Fruit fly (Drosophila melanogaster): Measurements from ENCODE around the gene CG5274.

Gene CG5274

dm6 chr3L:20441632-20442469, 14.4 kb upstream of the CG5274 start, which contains the start of gene CG5910 (continued):
- TF ChIP-seq Xrp1 (GFP tag; IDR thresholded peaks at IDR 0.05) (peak; percentile 84), her (GFP tag; optimal IDR thresholded peaks at IDR 0.05) (no peak), Ssrp (tag; optimal IDR thresholded peaks at IDR 0.05) (peak; percentile 92), Stat92E (GFP tag; optimal IDR thresholded peaks at IDR 0.05) (peak in 1 of 3 experiments; percentile 7), CG18764 (GFP tag; optimal IDR thresholded peaks at IDR 0.05) (peak; percentile 63), CG8089 (GFP tag; optimal IDR thresholded peaks at IDR 0.05) (peak; percentile 2), row (GFP tag; IDR thresholded peaks at IDR 0.05) (peak; percentile 84), HLHmδ (GFP tag; optimal IDR thresholded peaks at IDR 0.05) (no peak), CG34422 (GFP tag; IDR thresholded peaks at IDR 0.05) (peak; percentile 24; the same call in 1 of the 3 replicates), CG4404 (GFP tag; IDR thresholded peaks at IDR 0.05) (no peak; the same call in none of the 2 replicates), phol (tag; optimal IDR thresholded peaks at IDR 0.05) (peak; percentile 93), CG4730 (GFP tag; IDR thresholded peaks at IDR 0.05) (peak; percentile 68), CG3726 (GFP tag; IDR thresholded peaks at IDR 0.05) (peak; percentile 68; the same call in 2 of the 3 replicates), Oli (tag; optimal IDR thresholded peaks at IDR 0.05) (peak; percentile 94), usp (GFP tag; optimal IDR thresholded peaks at IDR 0.05) (no peak), Sox100B (GFP tag; optimal IDR thresholded peaks at IDR 0.05) (peak; percentile 93), tgo (GFP tag; IDR thresholded peaks at IDR 0.05) (peak; percentile 78), GATAe (GFP tag; conservative IDR thresholded peaks at IDR 0.05) (0 out of 2 replicates have a peak, but pooled peaks have one; percentile 23), CG9727 (GFP tag; optimal IDR thresholded peaks at IDR 0.05) (peak; percentile 95), Vsx1 (GFP tag; optimal IDR thresholded peaks at IDR 0.05) (no peak), Dip3 (GFP tag; optimal IDR thresholded peaks at IDR 0.05) (no peak), tap (tag; optimal IDR thresholded peaks at IDR 0.05) (peak; percentile 85), kay (GFP tag; optimal IDR thresholded peaks at IDR 0.05) (peak; percentile 70), Doc2 (GFP tag; IDR thresholded peaks at IDR 0.05) (no peak), CG15601 (tag; optimal IDR thresholded peaks at IDR 0.05) (peak; percentile 90), CG15514 (GFP tag; optimal IDR thresholded peaks at IDR 0.05) (peak; percentile 76), CG8281 (tag; optimal IDR thresholded peaks at IDR 0.05) (peak; percentile 67), zf30C (GFP tag; optimal IDR thresholded peaks at IDR 0.05) (peak; percentile 87), hth (optimal IDR thresholded peaks at IDR 0.05) (no peak), p53 (GFP tag; optimal IDR thresholded peaks at IDR 0.05) (no peak), crol (GFP tag; IDR thresholded peaks at IDR 0.05) (no peak), Sry-β (GFP tag; optimal IDR thresholded peaks at IDR 0.05) (no peak), CG13775 (GFP tag; optimal IDR thresholded peaks at IDR 0.05) (peak; percentile 88), CG30020 (tag; optimal IDR thresholded peaks at IDR 0.05) (peak; percentile 70), Hmx (GFP tag; optimal IDR thresholded peaks at IDR 0.05) (no peak), ewg (GFP tag; optimal IDR thresholded peaks at IDR 0.05) (peak; percentile 69), PHDP (tag; optimal IDR thresholded peaks at IDR 0.05) (peak; percentile 91), Hand (GFP tag; optimal IDR thresholded peaks at IDR 0.05) (peak; percentile 90), CG15011 (GFP tag; optimal IDR thresholded peaks at IDR 0.05) (peak; percentile 79), caup (GFP tag; optimal IDR thresholded peaks at IDR 0.05; ENCODE audit: severe bottlenecking) (peak; percentile 91), Meics (GFP tag; optimal IDR thresholded peaks at IDR 0.05) (peak; percentile 94), bsh (GFP tag; optimal IDR thresholded peaks at IDR 0.05) (peak; percentile 25 to 89), seq (GFP tag; IDR thresholded peaks at IDR 0.05) (peak; percentile 79), CG11093 (GFP tag; IDR thresholded peaks at IDR 0.05) (peak; percentile 64; the same call in 1 of the 3 replicates), ttk (GFP tag; IDR thresholded peaks at IDR 0.05) (peak; percentile 76), H15 (GFP tag; IDR thresholded peaks at IDR 0.05) (peak; percentile 36; the same call in 1 of the 3 replicates), NFAT (GFP tag; IDR thresholded peaks at IDR 0.05) (no peak), Fer3 (tag; optimal IDR thresholded peaks at IDR 0.05) (peak; percentile 84), CTCF (GFP tag; optimal IDR thresholded peaks at IDR 0.05) (peak; percentile 36)

Data from whole organism, embryonic.